Worm (Caenorhabditis elegans): Measurements from ENCODE around the gene T26C11.8.

- TF ChIP-seq snu-23 (GFP tag; optimal IDR thresholded peaks at IDR 0.05) (no peak), lsy-2 (tag; optimal IDR thresholded peaks at IDR 0.05) (no peak)
Measured at ce11 chrX:1830475-1830874, 30.0 kb upstream of the T26C11.8 start.
